Fruit fly (Drosophila melanogaster): ENCODE data around the gene Dhc1.

dm6 chr3R:9673207-9673606 lies 1.2 kb downstream of the Dhc1 start:
- TF ChIP-seq CG11456 (GFP tag; IDR thresholded peaks at IDR 0.05) (no peak), Mad (GFP tag; optimal IDR thresholded peaks at IDR 0.05) (no peak), CG17802 (tag; optimal IDR thresholded peaks at IDR 0.05) (no peak), Spps (tag; optimal IDR thresholded peaks at IDR 0.05) (no peak), CG3726 (GFP tag; IDR thresholded peaks at IDR 0.05) (no peak), lmd (GFP tag; IDR thresholded peaks at IDR 0.05) (no peak), CG2116 (GFP tag; optimal IDR thresholded peaks at IDR 0.05) (no peak), CG34224 (GFP tag; IDR thresholded peaks at IDR 0.05; ENCODE audit: partially characterized antibody) (no peak), pho (GFP tag; optimal IDR thresholded peaks at IDR 0.05) (no peak), CoRest (tag; optimal IDR thresholded peaks at IDR 0.05) (no peak), ash1 (GFP tag; optimal IDR thresholded peaks at IDR 0.05) (no peak)
